Worm (Caenorhabditis elegans) whole organism, L2 larva: ENCODE results near the gene rgef-1.

Source experiments
- C34F6.9 ChIP-seq: fragments of 150-350 bp; optimal IDR thresholded peaks from 2 replicates; lab custom pipeline; 2014; ENCODE audit warnings: missing biosample characterization, missing genetic modification characterization
- F13H6.1 ChIP-seq: sonication (generic microtip); optimal IDR thresholded peaks from 2 replicates; lab custom pipeline; 2016; ENCODE audit warnings: missing genetic modification characterization, missing compliant biosample characterization
- R02D3.7 ChIP-seq: fragments of 150-350 bp; optimal IDR thresholded peaks from 2 replicates; lab custom pipeline; 2014; ENCODE audit warnings: missing biosample characterization, missing genetic modification characterization
- Y55F3AM.14 ChIP-seq: fragments of 200-800 bp; sonication (Bioruptor generic); optimal IDR thresholded peaks from 2 replicates; lab custom pipeline; 2018; ENCODE audit warnings: mild to moderate bottlenecking, missing genetic modification characterization, missing compliant biosample characterization
- ZK546.5 ChIP-seq: sonication (generic microtip); optimal IDR thresholded peaks from 2 replicates; lab custom pipeline; 2017; ENCODE audit warnings: missing biosample characterization, missing genetic modification characterization
- alr-1 ChIP-seq: fragments of 150-350 bp; optimal IDR thresholded peaks from 2 replicates; lab custom pipeline; 2014; ENCODE audit warnings: missing biosample characterization, missing genetic modification characterization
- aly-2 ChIP-seq: fragments of 150-350 bp; optimal IDR thresholded peaks from 2 replicates; lab custom pipeline; 2014; ENCODE audit warnings: missing biosample characterization, missing genetic modification characterization
- ama-1 ChIP-seq: fragments of 150-350 bp; optimal IDR thresholded peaks from 2 replicates; lab custom pipeline; 2018; ENCODE audit warnings: inconsistent platforms
- blmp-1 ChIP-seq: sonication (generic microtip); optimal IDR thresholded peaks from 2 replicates; lab custom pipeline; 2017; ENCODE audit warnings: missing genetic modification characterization, mild to moderate bottlenecking, missing compliant biosample characterization, antibody characterized with exemption, moderate library complexity; ENCODE audit not compliant: insufficient read depth
- ceh-16 ChIP-seq: fragments of 150-350 bp; optimal IDR thresholded peaks from 2 replicates; lab custom pipeline; 2014; ENCODE audit warnings: missing biosample characterization, missing genetic modification characterization
- crh-2 ChIP-seq: sonication (generic microtip); optimal IDR thresholded peaks from 2 replicates; lab custom pipeline; 2017; ENCODE audit warnings: missing biosample characterization, missing genetic modification characterization
- egl-27 ChIP-seq: sonication (generic microtip); optimal IDR thresholded peaks from 3 replicates; lab custom pipeline; 2017; ENCODE audit warnings: missing biosample characterization, missing genetic modification reagents, missing genetic modification characterization
- elt-3 ChIP-seq: sonication (generic microtip); optimal IDR thresholded peaks from 2 replicates; lab custom pipeline; 2017; ENCODE audit warnings: missing biosample characterization, missing genetic modification characterization
- fos-1 ChIP-seq: fragments of 150-350 bp; optimal IDR thresholded peaks from 2 replicates; lab custom pipeline; 2014; ENCODE audit warnings: missing biosample characterization, missing genetic modification characterization
- gmeb-1 ChIP-seq: fragments of 150-350 bp; optimal IDR thresholded peaks from 2 replicates; lab custom pipeline; 2014; ENCODE audit warnings: missing biosample characterization, missing genetic modification characterization
- lin-11 ChIP-seq: fragments of 150-350 bp; sonication (generic microtip); optimal IDR thresholded peaks from 2 replicates; lab custom pipeline; 2014; ENCODE audit warnings: missing biosample characterization, missing genetic modification characterization, inconsistent platforms, mixed read lengths
- lin-13 ChIP-seq: fragments of 150-350 bp; optimal IDR thresholded peaks from 2 replicates; lab custom pipeline; 2014; ENCODE audit warnings: missing biosample characterization, missing genetic modification reagents, missing genetic modification characterization
- lsy-2 ChIP-seq, 2 experiments: fragments of 150-350 bp in 1 of 2; sonication (generic microtip) in 1 of 2; optimal IDR thresholded peaks; 2 replicates each; lab custom pipeline; 2014 to 2017; ENCODE audit warnings: missing biosample characterization in 2 of 2, missing genetic modification characterization in 2 of 2
- mab-5 ChIP-seq: fragments of 150-350 bp; optimal IDR thresholded peaks from 2 replicates; lab custom pipeline; 2014; ENCODE audit warnings: missing biosample characterization, missing genetic modification characterization
- mbf-1 ChIP-seq: sonication (generic microtip); optimal IDR thresholded peaks from 2 replicates; lab custom pipeline; 2017; ENCODE audit warnings: missing biosample characterization, missing genetic modification characterization
- mdl-1 ChIP-seq, 2 experiments: fragments of 150-350 bp in 1 of 2; sonication (generic microtip) in 1 of 2; optimal IDR thresholded peaks; 2 replicates each; lab custom pipeline; 2017; ENCODE audit warnings: missing biosample characterization in 2 of 2, missing genetic modification characterization in 2 of 2
- nhr-12 ChIP-seq: fragments of 150-350 bp; optimal IDR thresholded peaks from 2 replicates; lab custom pipeline; 2014; ENCODE audit warnings: missing biosample characterization, missing genetic modification characterization
- nhr-129 ChIP-seq: fragments of 150-350 bp; optimal IDR thresholded peaks from 2 replicates; lab custom pipeline; 2014; ENCODE audit warnings: missing biosample characterization, missing genetic modification characterization
- nhr-21 ChIP-seq: fragments of 150-350 bp; optimal IDR thresholded peaks from 2 replicates; lab custom pipeline; 2014; ENCODE audit warnings: missing biosample characterization, missing genetic modification characterization
- nhr-237 ChIP-seq: fragments of 150-350 bp; optimal IDR thresholded peaks from 2 replicates; lab custom pipeline; 2014; ENCODE audit warnings: missing biosample characterization, missing genetic modification characterization
- nhr-25 ChIP-seq: fragments of 150-350 bp; sonication (generic microtip); optimal IDR thresholded peaks from 3 replicates; lab custom pipeline; 2014; ENCODE audit warnings: missing biosample characterization, missing genetic modification characterization
- nhr-6 ChIP-seq: fragments of 150-350 bp; optimal IDR thresholded peaks from 2 replicates; lab custom pipeline; 2014; ENCODE audit warnings: missing biosample characterization, missing genetic modification characterization
- sem-4 ChIP-seq: fragments of 150-350 bp; optimal IDR thresholded peaks from 2 replicates; lab custom pipeline; 2014; ENCODE audit warnings: missing biosample characterization, missing genetic modification reagents, missing genetic modification characterization
- sma-3 ChIP-seq: sonication (generic microtip); optimal IDR thresholded peaks from 2 replicates; lab custom pipeline; 2016; ENCODE audit warnings: missing genetic modification reagents, missing genetic modification characterization, missing compliant biosample characterization
- sma-9 ChIP-seq, 2 experiments: fragments of 150-350 bp in 1 of 2; sonication (generic microtip) in 1 of 2; optimal IDR thresholded peaks; 2 replicates each; lab custom pipeline; 2014 to 2016; ENCODE audit warnings: missing genetic modification characterization in 2 of 2, mild to moderate bottlenecking in 1 of 2, missing biosample characterization in 1 of 2, missing compliant biosample characterization in 1 of 2, missing genetic modification reagents in 1 of 2, moderate library complexity in 1 of 2
- snpc-4 ChIP-seq: fragments of 150-350 bp; optimal IDR thresholded peaks from 2 replicates; lab custom pipeline; 2014; ENCODE audit warnings: missing biosample characterization, missing genetic modification characterization
- unc-39 ChIP-seq: fragments of 150-350 bp; optimal IDR thresholded peaks from 2 replicates; lab custom pipeline; 2014; ENCODE audit warnings: missing biosample characterization, missing genetic modification characterization
- unc-55 ChIP-seq: fragments of 150-350 bp; sonication (generic microtip); optimal IDR thresholded peaks from 3 replicates; lab custom pipeline; 2014; ENCODE audit warnings: missing biosample characterization, missing genetic modification reagents, missing genetic modification characterization
- ztf-4 ChIP-seq: fragments of 150-350 bp; optimal IDR thresholded peaks from 2 replicates; lab custom pipeline; 2014; ENCODE audit warnings: missing biosample characterization, missing genetic modification characterization

Gene rgef-1

DNA sequence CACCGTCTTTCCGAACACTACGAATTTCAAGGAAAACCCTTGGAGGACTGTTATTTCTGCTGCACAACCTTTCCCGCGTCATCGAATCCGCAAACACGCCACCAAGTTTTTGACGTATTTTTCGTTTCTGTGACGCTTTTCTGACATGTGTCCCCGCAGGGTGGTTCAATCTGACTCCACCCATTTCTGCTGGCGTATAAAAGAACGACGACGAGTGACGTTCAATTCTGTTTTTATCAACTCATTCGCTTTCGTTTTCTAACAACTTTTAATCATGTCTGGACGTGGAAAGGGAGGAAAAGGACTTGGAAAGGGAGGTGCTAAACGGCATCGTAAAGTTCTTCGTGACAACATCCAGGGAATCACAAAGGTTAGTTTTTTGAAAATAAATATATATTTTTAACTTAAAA lies 14.6 kb downstream of the rgef-1 start, which contains the start of gene his-37 (continued):
- TF ChIP-seq nhr-12 (tag; lab: Kevin White, UChicago) (peak; percentile 71), Y55F3AM.14 (GFP tag; lab: Kevin White, UChicago) (peak; percentile 98), mbf-1 (tag; lab: Kevin White, UChicago) (no peak), elt-3 (tag; lab: Kevin White, UChicago) (no peak), nhr-6 (tag; lab: Kevin White, UChicago) (peak; percentile 99), mdl-1 (tag; optimal IDR thresholded peaks at IDR 0.05; lab: Kevin White, UChicago) (peak; percentile 90 to 92), sma-9 (GFP tag; optimal IDR thresholded peaks at IDR 0.05; lab: Kevin White, UChicago) (peak; percentile 98), sma-9 (tag; optimal IDR thresholded peaks at IDR 0.05; lab: Kevin White, UChicago) (no peak)

DNA sequence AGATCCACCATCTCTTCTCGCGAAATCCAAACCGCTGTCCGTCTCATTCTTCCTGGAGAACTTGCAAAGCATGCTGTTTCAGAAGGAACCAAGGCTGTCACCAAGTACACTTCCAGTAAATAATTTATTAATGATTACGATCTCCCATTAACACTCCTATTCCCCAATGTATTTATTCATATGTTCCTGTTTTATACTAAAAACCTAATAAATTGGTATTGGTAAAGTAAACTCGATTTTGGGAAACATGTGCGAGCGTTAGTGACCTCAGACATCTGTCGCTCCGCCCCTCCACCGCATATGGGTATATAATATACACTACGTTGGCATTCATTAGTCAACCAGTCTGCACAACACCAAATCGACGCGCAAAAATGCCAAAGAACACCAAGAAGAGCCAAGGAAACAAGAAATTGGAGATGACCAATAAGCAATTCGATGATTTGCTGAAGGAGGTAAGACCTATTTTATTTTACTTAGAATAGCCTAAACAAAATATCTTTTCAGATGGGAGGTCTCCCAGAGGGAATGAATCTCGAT lies 15.4 kb downstream of the rgef-1 start, which contains the start of gene C50F4.6:
C50F4.6 (plus strand) TSS at position 51 of the 540 bp plus-strand sequence.
- TF ChIP-seq nhr-237 (tag; lab: Kevin White, UChicago) (no peak), ZK546.5 (tag; lab: Kevin White, UChicago) (no peak), F13H6.1 (no peak), unc-39 (tag; lab: Kevin White, UChicago) (no peak), lsy-2 (tag; optimal IDR thresholded peaks at IDR 0.05; lab: Kevin White, UChicago) (peak in 1 of 2 experiments; percentile 13), sma-9 (GFP tag; optimal IDR thresholded peaks at IDR 0.05; lab: Kevin White, UChicago) (no peak), sma-9 (tag; optimal IDR thresholded peaks at IDR 0.05; lab: Kevin White, UChicago) (no peak)

DNA sequence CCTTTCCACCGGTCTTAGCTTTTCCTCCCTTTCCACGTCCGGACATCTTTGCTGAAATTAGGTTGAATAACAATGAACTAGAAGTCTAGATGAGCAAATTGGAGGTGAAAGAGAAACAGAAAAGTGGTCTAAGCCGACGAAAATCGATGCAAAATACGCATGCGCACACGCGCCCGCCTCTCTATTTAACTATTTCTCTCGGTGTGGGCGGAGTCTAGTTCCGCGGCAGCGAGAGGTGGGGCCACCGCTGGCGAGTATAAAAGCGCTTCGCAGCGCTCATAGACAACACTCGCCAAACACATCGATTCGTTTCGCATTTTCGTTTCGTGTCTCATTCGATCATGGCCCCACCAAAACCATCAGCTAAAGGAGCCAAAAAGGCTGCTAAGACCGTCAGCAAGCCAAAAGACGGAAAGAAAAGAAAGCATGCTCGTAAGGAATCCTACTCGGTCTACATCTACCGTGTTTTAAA lies 16.2 kb downstream of the rgef-1 start, which contains the start of the genes his-35 and his-41:
his-35 (minus strand) TSS at position 51 of the 472 bp plus-strand sequence.
his-41 (plus strand) TSS at position 299 of the 472 bp plus-strand sequence.
- TF ChIP-seq C34F6.9 (tag; lab: Kevin White, UChicago) (peak; percentile 74), fos-1 (tag; lab: Kevin White, UChicago) (peak; percentile 48), lin-11 (peak; percentile 35), sem-4 (tag; lab: Kevin White, UChicago) (no peak), Y55F3AM.14 (GFP tag; lab: Kevin White, UChicago) (no peak), lin-13 (GFP tag; lab: Kevin White, UChicago) (peak; percentile 15), F13H6.1 (peak; percentile 62), egl-27 (tag; lab: Kevin White, UChicago) (no peak), ama-1 (lab: Kevin White, UChicago) (peak; percentile 77), sma-9 (GFP tag; optimal IDR thresholded peaks at IDR 0.05; lab: Kevin White, UChicago) (peak; percentile 37), sma-9 (tag; optimal IDR thresholded peaks at IDR 0.05; lab: Kevin White, UChicago) (no peak), snpc-4 (tag; lab: Kevin White, UChicago) (no peak), nhr-21 (tag; lab: Kevin White, UChicago) (peak; percentile 11), unc-55 (GFP tag; lab: Kevin White, UChicago) (peak; percentile 15), mdl-1 (tag; optimal IDR thresholded peaks at IDR 0.05; lab: Kevin White, UChicago) (peak in 1 of 2 experiments; percentile 31), crh-2 (tag; lab: Kevin White, UChicago) (peak; percentile 51), gmeb-1 (peak; percentile 53), aly-2 (no peak), sma-3 (peak; percentile 50), lsy-2 (tag; optimal IDR thresholded peaks at IDR 0.05; lab: Kevin White, UChicago) (peak; percentile 38 to 51)

DNA sequence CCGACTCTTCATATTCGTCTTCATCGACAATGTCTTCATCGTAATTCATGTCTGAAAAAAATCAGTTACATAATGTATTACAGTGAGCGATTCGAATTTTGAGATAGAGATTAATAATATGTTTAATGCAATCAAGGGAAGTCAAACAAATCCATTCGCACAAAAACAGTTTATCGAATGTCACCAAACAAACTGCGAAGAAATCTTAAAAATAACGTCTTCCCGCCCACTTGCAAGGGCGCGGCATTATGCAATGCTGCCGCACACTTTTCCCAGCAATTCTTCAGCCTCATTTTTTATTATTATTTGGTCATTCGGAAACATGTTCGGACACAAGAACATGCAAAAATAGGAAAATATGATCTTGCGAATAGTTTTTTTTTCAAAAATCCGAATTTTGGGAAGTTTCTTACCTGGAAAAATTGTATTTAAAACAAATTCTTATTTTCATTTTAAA lies 17.3 kb downstream of the rgef-1 start, which contains the start of gene mdf-1:
mdf-1 (minus strand) TSS at position 51 of the 457 bp plus-strand sequence.
- peak; percentile 73 for TF ChIP-seq nhr-21 (tag; lab: Kevin White, UChicago)
- TF ChIP-seq Y55F3AM.14 (GFP tag; lab: Kevin White, UChicago), result peak; percentile 28
- no peak for TF ChIP-seq ZK546.5 (tag; lab: Kevin White, UChicago)
- peak; percentile 47 for TF ChIP-seq ama-1 (lab: Kevin White, UChicago)
- no peak for TF ChIP-seq unc-39 (tag; lab: Kevin White, UChicago)
- TF ChIP-seq mab-5, result peak; percentile 35
- peak; percentile 83 for TF ChIP-seq nhr-129
- TF ChIP-seq gmeb-1, result peak; percentile 83
- TF ChIP-seq nhr-25 (tag; lab: Kevin White, UChicago), result peak; percentile 53
- peak; percentile 87 for TF ChIP-seq lin-13 (GFP tag; lab: Kevin White, UChicago)
- TF ChIP-seq lin-11, result peak; percentile 54
- TF ChIP-seq crh-2 (tag; lab: Kevin White, UChicago), result peak; percentile 84
- TF ChIP-seq egl-27 (tag; lab: Kevin White, UChicago), result no peak
- TF ChIP-seq fos-1 (tag; lab: Kevin White, UChicago), result peak; percentile 44
- TF ChIP-seq ceh-16 (tag; lab: Kevin White, UChicago), result peak; percentile 11
- peak; percentile 39 for TF ChIP-seq ztf-4 (tag; lab: Kevin White, UChicago)
- TF ChIP-seq sma-3, result peak; percentile 71
- TF ChIP-seq lsy-2 (tag; optimal IDR thresholded peaks at IDR 0.05; lab: Kevin White, UChicago), result peak in 1 of 2 experiments; percentile 79
- TF ChIP-seq nhr-237 (tag; lab: Kevin White, UChicago), result no peak
- TF ChIP-seq F13H6.1, result peak; percentile 59
- TF ChIP-seq R02D3.7 (tag; lab: Kevin White, UChicago), result no peak
- peak; percentile 83 for TF ChIP-seq unc-55 (GFP tag; lab: Kevin White, UChicago)
- peak; percentile 70 for TF ChIP-seq sem-4 (tag; lab: Kevin White, UChicago)
- no peak for TF ChIP-seq alr-1 (tag; lab: Kevin White, UChicago)
- peak; percentile 82 for TF ChIP-seq C34F6.9 (tag; lab: Kevin White, UChicago)
- TF ChIP-seq sma-9 (GFP tag; optimal IDR thresholded peaks at IDR 0.05; lab: Kevin White, UChicago), result peak; percentile 60
- TF ChIP-seq sma-9 (tag; optimal IDR thresholded peaks at IDR 0.05; lab: Kevin White, UChicago), result no peak
- peak; percentile 38 for TF ChIP-seq blmp-1 (tag; lab: Kevin White, UChicago)
- TF ChIP-seq snpc-4 (tag; lab: Kevin White, UChicago), result peak; percentile 37
